Worm (Caenorhabditis elegans) whole organism, L1 larva: ENCODE measurements around the gene Y62H9A.13.

Experiments
- C04F5.9 ChIP-seq: sonication (generic microtip); optimal IDR thresholded peaks from 2 replicates; lab custom pipeline; 2016; ENCODE audit warnings: missing genetic modification characterization, missing compliant biosample characterization
- C16A3.4 ChIP-seq: fragments of 150-350 bp; optimal IDR thresholded peaks from 2 replicates; lab custom pipeline; 2014; ENCODE audit warnings: missing biosample characterization, missing genetic modification characterization
- C34B4.2 ChIP-seq: sonication (generic microtip); optimal IDR thresholded peaks from 2 replicates; lab custom pipeline; 2017; ENCODE audit warnings: mild to moderate bottlenecking, missing genetic modification characterization, missing compliant biosample characterization
- Y116A8C.19 ChIP-seq: sonication (generic microtip); optimal IDR thresholded peaks from 2 replicates; lab custom pipeline; 2016; ENCODE audit warnings: missing compliant biosample characterization, missing genetic modification characterization, borderline replicate concordance
- aha-1 ChIP-seq: fragments of 150-350 bp; optimal IDR thresholded peaks from 2 replicates; lab custom pipeline; 2014; ENCODE audit warnings: missing biosample characterization, missing genetic modification characterization
- aly-2 ChIP-seq: fragments of 150-350 bp; optimal IDR thresholded peaks from 2 replicates; lab custom pipeline; 2014; ENCODE audit warnings: missing biosample characterization, missing genetic modification characterization
- blmp-1 ChIP-seq: fragments of 150-350 bp; optimal IDR thresholded peaks from 2 replicates; lab custom pipeline; 2014; ENCODE audit warnings: missing biosample characterization, missing genetic modification characterization
- ceh-82 ChIP-seq, 3 experiments: fragments of 150-350 bp in 1 of 3; sonication (generic microtip) in 2 of 3; optimal IDR thresholded peaks; 2 replicates each; lab custom pipeline; 2014 to 2017; ENCODE audit warnings: missing biosample characterization in 3 of 3, missing genetic modification characterization in 3 of 3
- ces-1 ChIP-seq: fragments of 150-350 bp; optimal IDR thresholded peaks from 2 replicates; lab custom pipeline; 2014; ENCODE audit warnings: missing biosample characterization, missing genetic modification reagents, missing genetic modification characterization
- dpl-1 ChIP-seq, 3 experiments: fragments of 150-350 bp in 2 of 3; sonication (generic microtip) in 1 of 3; optimal IDR thresholded peaks; 2 replicates each; lab custom pipeline; 2014 to 2017; ENCODE audit warnings: missing biosample characterization in 3 of 3, missing genetic modification characterization in 3 of 3, missing genetic modification reagents in 3 of 3
- dsc-1 ChIP-seq: sonication (generic microtip); optimal IDR thresholded peaks from 2 replicates; lab custom pipeline; 2016; ENCODE audit warnings: mild to moderate bottlenecking, missing genetic modification characterization, missing compliant biosample characterization
- efl-1 ChIP-seq, 4 experiments: fragments of 150-350 bp; optimal IDR thresholded peaks in 3 of 4; peaks in 1 of 4; 1 replicate in 1 of 4; 2 replicates in 3 of 4; lab custom pipeline; 2014; ENCODE audit warnings: missing biosample characterization in 2 of 4, missing genetic modification characterization in 2 of 4, missing genetic modification reagents in 2 of 4
- ets-5 ChIP-seq: fragments of 200-800 bp; sonication (Bioruptor generic); IDR thresholded peaks from 2 replicates; pipeline ENCODE4 v1.3.6; 2022; ENCODE audit warnings: missing genetic modification characterization, missing compliant biosample characterization
- fkh-10 ChIP-seq: sonication (generic microtip); optimal IDR thresholded peaks from 2 replicates; lab custom pipeline; 2017; ENCODE audit warnings: missing biosample characterization, missing genetic modification reagents, missing genetic modification characterization
- fos-1 ChIP-seq: fragments of 150-350 bp; optimal IDR thresholded peaks from 2 replicates; lab custom pipeline; 2014; ENCODE audit warnings: missing biosample characterization, missing genetic modification characterization
- grh-1 ChIP-seq: fragments of 200-800 bp; sonication (Bioruptor generic); IDR thresholded peaks from 2 replicates; pipeline ENCODE4 v1.3.6; 2022; ENCODE audit warnings: missing genetic modification reagents, missing genetic modification characterization, missing compliant biosample characterization
- isw-1 ChIP-seq: fragments of 200-800 bp; sonication (Bioruptor generic); IDR thresholded peaks from 2 replicates; pipeline ENCODE4 v1.3.6; 2022; ENCODE audit warnings: missing genetic modification characterization, missing compliant biosample characterization
- lin-13 ChIP-seq: fragments of 150-350 bp; optimal IDR thresholded peaks from 2 replicates; lab custom pipeline; 2014; ENCODE audit warnings: missing biosample characterization, missing genetic modification reagents, missing genetic modification characterization
- lin-15B ChIP-seq: fragments of 150-350 bp; sonication (generic microtip); optimal IDR thresholded peaks from 3 replicates; lab custom pipeline; 2014; ENCODE audit warnings: missing biosample characterization, missing genetic modification characterization
- lin-39 ChIP-seq: fragments of 150-350 bp; optimal IDR thresholded peaks from 2 replicates; lab custom pipeline; 2014; ENCODE audit warnings: missing biosample characterization, missing genetic modification reagents, missing genetic modification characterization
- mef-2 ChIP-seq: fragments of 150-350 bp; optimal IDR thresholded peaks from 2 replicates; lab custom pipeline; 2014; ENCODE audit warnings: missing biosample characterization, missing genetic modification characterization
- nhr-12 ChIP-seq: sonication (generic microtip); optimal IDR thresholded peaks from 2 replicates; lab custom pipeline; 2017; ENCODE audit warnings: missing biosample characterization, missing genetic modification characterization
- nhr-19 ChIP-seq: fragments of 200-800 bp; sonication (Bioruptor generic); conservative IDR thresholded peaks from 2 replicates; pipeline ENCODE4 v1.3.6; 2022; ENCODE audit warnings: missing genetic modification characterization, missing compliant biosample characterization
- nhr-47 ChIP-seq: sonication (generic microtip); optimal IDR thresholded peaks from 2 replicates; lab custom pipeline; 2016; ENCODE audit warnings: mild to moderate bottlenecking, missing genetic modification characterization, moderate library complexity, missing compliant biosample characterization
- nhr-76 ChIP-seq: sonication (generic microtip); optimal IDR thresholded peaks from 2 replicates; lab custom pipeline; 2017; ENCODE audit warnings: missing biosample characterization, missing genetic modification characterization
- pag-3 ChIP-seq: sonication (generic microtip); optimal IDR thresholded peaks from 2 replicates; lab custom pipeline; 2017; ENCODE audit warnings: missing genetic modification characterization, mild to moderate bottlenecking, missing compliant biosample characterization, antibody characterized with exemption, borderline replicate concordance; ENCODE audit not compliant: insufficient read depth
- pax-3 ChIP-seq: fragments of 200-800 bp; sonication (Bioruptor generic); optimal IDR thresholded peaks from 2 replicates; lab custom pipeline; 2018; ENCODE audit warnings: mild to moderate bottlenecking, missing genetic modification characterization, moderate library complexity, missing compliant biosample characterization
- pqm-1 ChIP-seq: sonication (generic microtip); optimal IDR thresholded peaks from 3 replicates; lab custom pipeline; 2017; ENCODE audit warnings: missing biosample characterization, missing genetic modification characterization
- rnt-1 ChIP-seq: sonication (generic microtip); optimal IDR thresholded peaks from 2 replicates; lab custom pipeline; 2016; ENCODE audit warnings: mild to moderate bottlenecking, missing genetic modification characterization, moderate library complexity, missing compliant biosample characterization
- sox-4 ChIP-seq: sonication (generic microtip); optimal IDR thresholded peaks from 2 replicates; lab custom pipeline; 2016; ENCODE audit warnings: missing genetic modification characterization, missing compliant biosample characterization
- tbx-2 ChIP-seq: sonication (generic microtip); optimal IDR thresholded peaks from 2 replicates; lab custom pipeline; 2016; ENCODE audit warnings: missing genetic modification characterization, missing compliant biosample characterization
- unc-30 ChIP-seq: sonication (generic microtip); optimal IDR thresholded peaks from 2 replicates; lab custom pipeline; 2017; ENCODE audit warnings: missing biosample characterization, missing genetic modification characterization
- unc-62 ChIP-seq: fragments of 150-350 bp; optimal IDR thresholded peaks from 2 replicates; lab custom pipeline; 2014; ENCODE audit warnings: missing biosample characterization, missing genetic modification reagents, missing genetic modification characterization
- unc-86 ChIP-seq: sonication (generic microtip); optimal IDR thresholded peaks from 2 replicates; lab custom pipeline; 2016; ENCODE audit warnings: missing genetic modification characterization, missing compliant biosample characterization
- vab-15 ChIP-seq: sonication (generic microtip); optimal IDR thresholded peaks from 2 replicates; lab custom pipeline; 2017; ENCODE audit warnings: missing genotype, mild to moderate bottlenecking, missing genetic modification characterization, missing compliant biosample characterization

The Y62H9A.13 gene

DNA sequence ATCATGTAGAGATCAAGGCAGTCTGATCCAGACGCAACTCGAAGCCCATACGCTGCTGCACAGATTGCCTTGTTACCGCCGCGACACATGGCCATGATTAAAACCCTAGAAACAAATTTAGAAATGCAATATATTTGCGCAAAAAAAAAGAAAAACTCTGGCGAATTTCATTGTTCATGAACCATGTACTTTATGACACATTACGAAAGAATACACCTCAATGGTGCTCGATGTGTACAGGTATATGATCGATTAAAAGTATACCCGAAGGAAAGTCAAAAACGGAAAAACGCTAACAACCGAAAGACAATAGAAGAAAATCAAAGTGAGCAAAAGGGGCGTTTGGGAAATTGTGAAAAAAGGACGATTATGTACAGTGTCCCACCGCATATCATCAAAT is 24.5 kb upstream of the Y62H9A.13 start, which contains the start of gene Y62H9A.8:
Gene Y62H9A.8 (minus strand): TSS at position 101 of the 400 bp plus-strand sequence.
- TF ChIP-seq pag-3 (tag; lab: Kevin White, UChicago), result no peak
- TF ChIP-seq ceh-82 (tag; optimal IDR thresholded peaks at IDR 0.05; lab: Kevin White, UChicago), result no peak
- no peak for TF ChIP-seq dpl-1 (GFP tag; optimal IDR thresholded peaks at IDR 0.05; lab: Kevin White, UChicago)
- no peak for TF ChIP-seq aha-1 (tag; lab: Kevin White, UChicago)
- no peak for TF ChIP-seq ces-1 (GFP tag; lab: Kevin White, UChicago)
- no peak for TF ChIP-seq nhr-76 (tag; lab: Kevin White, UChicago)
- TF ChIP-seq pax-3 (tag; lab: Kevin White, UChicago), result no peak
- TF ChIP-seq tbx-2, result no peak
- TF ChIP-seq C16A3.4, result no peak
- no peak for TF ChIP-seq vab-15 (tag; lab: Kevin White, UChicago)
- no peak for TF ChIP-seq unc-30 (tag; lab: Kevin White, UChicago)

DNA sequence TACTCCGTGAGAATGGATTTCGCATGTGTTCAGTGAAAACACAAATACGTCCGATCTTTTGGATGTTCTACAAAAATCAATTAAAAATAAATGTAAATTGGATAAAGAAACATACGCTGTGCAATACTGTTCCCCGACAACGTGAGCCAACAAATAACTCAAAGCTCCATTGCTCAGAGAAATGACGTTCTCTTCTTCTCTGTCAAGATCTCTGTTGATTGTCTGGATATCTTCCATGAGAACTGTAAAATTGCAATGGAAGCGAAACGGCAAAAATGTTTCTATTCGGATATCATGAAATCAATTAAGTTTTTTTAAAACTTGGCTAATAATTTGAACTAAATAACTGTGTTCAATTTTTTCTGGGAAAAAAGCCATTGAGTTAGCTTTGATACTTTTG is 20.1 kb upstream of the Y62H9A.13 start:
- TF ChIP-seq lin-39 (tag; lab: Kevin White, UChicago) (no peak), lin-13 (no peak), aly-2 (no peak), unc-86 (tag; lab: Kevin White, UChicago) (no peak), nhr-12 (tag; lab: Kevin White, UChicago) (no peak), Y116A8C.19 (tag; lab: Kevin White, UChicago) (no peak), rnt-1 (tag; lab: Kevin White, UChicago) (no peak), isw-1 (no peak), ceh-82 (tag; optimal IDR thresholded peaks at IDR 0.05; lab: Kevin White, UChicago) (no peak), fos-1 (tag; lab: Kevin White, UChicago) (no peak)

DNA sequence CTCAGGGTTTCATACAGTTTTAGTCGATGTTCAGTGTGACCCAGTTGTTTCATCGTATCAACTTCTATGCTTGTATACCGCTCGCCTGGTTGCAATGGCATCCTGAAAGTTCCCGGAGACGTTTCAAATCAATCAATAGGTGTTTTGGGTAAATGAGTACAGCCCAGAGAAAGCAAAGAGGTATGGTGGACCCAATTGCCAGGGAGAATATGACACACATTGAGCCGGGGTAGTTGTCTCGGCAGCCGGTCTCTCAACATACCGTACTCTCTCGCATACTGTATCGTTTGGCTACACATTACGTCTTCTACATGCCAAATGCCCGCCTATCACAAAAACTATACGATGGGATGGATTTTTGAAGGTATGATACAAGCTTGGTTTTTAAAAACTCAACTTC is 18.8 kb upstream of the Y62H9A.13 start, which contains the start of gene Y62H9A.9:
Gene Y62H9A.9 (minus strand): TSS at position 101 of the 400 bp plus-strand sequence.
- TF ChIP-seq ets-5 (GFP tag; lab: Robert Waterston, UW), result 0 out of 2 replicates have a peak, but pooled peaks have one; percentile 48
- no peak for TF ChIP-seq pqm-1

DNA sequence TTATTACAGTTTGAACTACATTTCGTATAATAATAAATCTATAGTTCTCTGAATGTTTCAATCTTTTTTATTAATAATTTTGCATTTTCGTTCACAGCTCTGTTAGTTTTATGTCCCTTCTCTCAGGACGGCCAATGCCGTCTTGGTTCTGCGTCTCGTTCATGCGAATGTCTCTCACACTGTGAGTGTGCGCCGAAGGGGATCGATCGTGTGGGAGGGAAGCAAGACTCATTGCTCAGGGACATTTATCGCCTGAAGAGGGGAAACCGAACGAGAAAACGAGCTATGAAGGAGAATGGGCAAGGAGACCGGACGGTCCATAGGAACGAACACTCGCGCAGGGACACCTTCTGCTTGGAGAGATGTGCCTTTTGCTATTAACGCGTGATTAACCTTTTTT is 17.8 kb upstream of the Y62H9A.13 start:
- TF ChIP-seq dsc-1 (tag; lab: Kevin White, UChicago) (peak; percentile 47), grh-1 (GFP tag; lab: Robert Waterston, UW) (no peak), unc-62 (no peak), efl-1 (optimal IDR thresholded peaks at IDR 0.05; lab: Kevin White, UChicago) (peak in 1 of 2 experiments; percentile 0), efl-1 (GFP tag; optimal IDR thresholded peaks at IDR 0.05 in 1 of 2; lab: Kevin White, UChicago) (no peak), ets-5 (GFP tag; lab: Robert Waterston, UW) (no peak), fkh-10 (GFP tag; lab: Kevin White, UChicago) (peak; percentile 15), blmp-1 (tag; lab: Kevin White, UChicago) (no peak), lin-15B (tag; lab: Kevin White, UChicago) (no peak), rnt-1 (tag; lab: Kevin White, UChicago) (no peak), ceh-82 (tag; optimal IDR thresholded peaks at IDR 0.05; lab: Kevin White, UChicago) (peak in 1 of 3 experiments; percentile 18), nhr-19 (GFP tag; lab: Robert Waterston, UW) (no peak), nhr-47 (tag; lab: Kevin White, UChicago) (peak; percentile 41)
- TF ChIP-seq, all 84 proteins: peak for 5

DNA sequence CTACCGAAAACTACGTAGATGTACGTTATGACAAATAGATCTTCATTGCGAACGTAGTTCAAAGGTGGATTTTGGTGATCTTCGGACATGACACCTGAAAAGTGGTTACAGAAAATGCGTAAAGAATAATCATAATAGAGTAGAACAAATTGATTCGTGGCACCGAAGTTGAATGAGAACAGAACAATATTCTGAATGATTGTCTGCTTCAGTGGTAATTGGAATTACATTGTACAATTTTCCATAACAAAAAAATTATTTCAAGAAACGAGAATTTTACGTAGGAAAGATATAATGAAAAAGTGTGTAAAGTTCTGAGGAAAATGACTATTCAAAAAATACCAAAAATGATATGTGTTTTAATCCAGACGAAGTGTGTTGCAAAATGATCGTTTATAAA is 14.1 kb upstream of the Y62H9A.13 start, which contains the start of gene Y62H9A.10:
Gene Y62H9A.10 (minus strand): TSS at position 101 of the 400 bp plus-strand sequence.
- no peak for TF ChIP-seq sox-4 (tag; lab: Kevin White, UChicago)
- TF ChIP-seq isw-1, result no peak
- no peak for TF ChIP-seq dsc-1 (tag; lab: Kevin White, UChicago)
- no peak for TF ChIP-seq mef-2 (tag; lab: Kevin White, UChicago)
- TF ChIP-seq lin-13, result no peak
- no peak for TF ChIP-seq C16A3.4
- TF ChIP-seq C04F5.9 (tag; lab: Kevin White, UChicago), result no peak
- TF ChIP-seq C34B4.2 (tag; lab: Kevin White, UChicago), result no peak
